Fruit fly (Drosophila melanogaster): ENCODE data around the gene Dhrs4.
A peak's percentile ranks its signal among the peaks of the same experiment; 100 is the strongest.

Dhrs4 gene

dm6 chr3L:5176071-5176470 is 34.6 kb upstream of the Dhrs4 start:
- TF ChIP-seq Med (GFP tag) (peak; percentile 64), Mrtf (GFP tag; IDR thresholded peaks at IDR 0.05) (no peak)

dm6 chr3L:5172470-5172869 is 31.0 kb upstream of the Dhrs4 start:
- TF ChIP-seq Ets65A (GFP tag) (peak; percentile 23), Tbp (GFP tag; optimal IDR thresholded peaks at IDR 0.05) (no peak)

dm6 chr3L:5154917-5155613 is 13.6 kb upstream of the Dhrs4 start:
- TF ChIP-seq fd3F (GFP tag; optimal IDR thresholded peaks at IDR 0.05) (peak; percentile 38), CG32772 (GFP tag; IDR thresholded peaks at IDR 0.05) (no peak; the same call in 1 of the 2 replicates), Meics (GFP tag; optimal IDR thresholded peaks at IDR 0.05) (peak; percentile 84), insv (GFP tag; optimal IDR thresholded peaks at IDR 0.05) (peak in 1 of 2 experiments; percentile 3), NC2α (GFP tag; optimal IDR thresholded peaks at IDR 0.05) (peak; percentile 12), emc (GFP tag; optimal IDR thresholded peaks at IDR 0.05) (no peak), onecut (GFP tag; IDR thresholded peaks at IDR 0.05) (peak; percentile 77), lab (GFP tag; optimal IDR thresholded peaks at IDR 0.05) (peak; percentile 91), HLH3B (GFP tag; IDR thresholded peaks at IDR 0.05) (peak; percentile 91), Dfd (GFP tag; optimal IDR thresholded peaks at IDR 0.05) (no peak), CG2875 (GFP tag; optimal IDR thresholded peaks at IDR 0.05) (peak; percentile 39), fu2 (GFP tag; optimal IDR thresholded peaks at IDR 0.05) (peak; percentile 67), CG12391 (tag; optimal IDR thresholded peaks at IDR 0.05) (peak; percentile 75), CG12769 (tag; optimal IDR thresholded peaks at IDR 0.05) (no peak), CG6689 (GFP tag; IDR thresholded peaks at IDR 0.05) (peak; percentile 82; the same call in 1 of the 2 replicates), CG17328 (GFP tag; IDR thresholded peaks at IDR 0.05) (peak; percentile 78), CG15479 (GFP tag; optimal IDR thresholded peaks at IDR 0.05) (no peak), CG7372 (GFP tag; IDR thresholded peaks at IDR 0.05) (peak; percentile 76), corto (GFP tag; optimal IDR thresholded peaks at IDR 0.05) (no peak), sob (GFP tag; IDR thresholded peaks at IDR 0.05) (peak; percentile 90), ase (GFP tag; IDR thresholded peaks at IDR 0.05) (peak; percentile 80), HLH54F (GFP tag; optimal IDR thresholded peaks at IDR 0.05) (peak; percentile 59), ara (GFP tag; IDR thresholded peaks at IDR 0.05) (peak; percentile 69), Abd-B (GFP tag; optimal IDR thresholded peaks at IDR 0.05) (no peak), CG2116 (GFP tag; optimal IDR thresholded peaks at IDR 0.05) (peak; percentile 5), org-1 (GFP tag; optimal IDR thresholded peaks at IDR 0.05) (peak; percentile 70), CG11695 (GFP tag; IDR thresholded peaks at IDR 0.05) (peak; percentile 69; the same call in 2 of the 3 replicates), NfI (GFP tag; optimal IDR thresholded peaks at IDR 0.05) (peak; percentile 61), TFAM (GFP tag; optimal IDR thresholded peaks at IDR 0.05) (no peak), slp2 (GFP tag; optimal IDR thresholded peaks at IDR 0.05) (peak; percentile 46), CG9817 (tag; optimal IDR thresholded peaks at IDR 0.05) (peak; percentile 66), CG3163 (GFP tag; optimal IDR thresholded peaks at IDR 0.05) (peak; percentile 52), btn (GFP tag; optimal IDR thresholded peaks at IDR 0.05) (peak; percentile 50), CG31388 (GFP tag; optimal IDR thresholded peaks at IDR 0.05) (peak; percentile 25), caup (GFP tag; optimal IDR thresholded peaks at IDR 0.05; ENCODE audit: severe bottlenecking) (peak; percentile 78), dysf (GFP tag; IDR thresholded peaks at IDR 0.05) (peak; percentile 88), sr (GFP tag; IDR thresholded peaks at IDR 0.05) (no peak), pita (GFP tag; optimal IDR thresholded peaks at IDR 0.05) (no peak), tx (GFP tag; optimal IDR thresholded peaks at IDR 0.05) (peak; percentile 64), gsb-n (tag; optimal IDR thresholded peaks at IDR 0.05) (peak; percentile 54), Gug (GFP tag; IDR thresholded peaks at IDR 0.05) (peak; percentile 68), fd102C (GFP tag; optimal IDR thresholded peaks at IDR 0.05) (no peak), CG12219 (GFP tag; optimal IDR thresholded peaks at IDR 0.05) (peak; percentile 55)
